Worm (Caenorhabditis elegans): ENCODE results near the gene Y75B8A.37.

- TF ChIP-seq unc-130 (tag; optimal IDR thresholded peaks at IDR 0.05) (no peak), mdl-1 (tag; optimal IDR thresholded peaks at IDR 0.05) (no peak), dpl-1 (GFP tag; optimal IDR thresholded peaks at IDR 0.05) (no peak), nhr-77 (tag; optimal IDR thresholded peaks at IDR 0.05) (no peak), pag-3 (tag; optimal IDR thresholded peaks at IDR 0.05; ENCODE audit: borderline replicate concordance, insufficient read depth) (no peak), nhr-28 (tag; optimal IDR thresholded peaks at IDR 0.05) (no peak), C16A3.4 (tag; optimal IDR thresholded peaks at IDR 0.05) (no peak), pqm-1 (tag; optimal IDR thresholded peaks at IDR 0.05) (no peak), lsy-2 (tag; optimal IDR thresholded peaks at IDR 0.05) (no peak), nhr-237 (tag; optimal IDR thresholded peaks at IDR 0.05) (no peak)
Observed at ce11 chrIII:12325284-12325683, 10.0 kb downstream of the Y75B8A.37 start.

Data from whole organism, L1 larva.